Fruit fly (Drosophila melanogaster) S2 (cell line): Measurements from ENCODE around the gene CG4896.

Experiments
- CG8478 ChIP-seq: fragments of >200 bp; optimal IDR thresholded peaks from 2 replicates; lab custom pipeline; 2018
- CTCF ChIP-seq, 2 experiments: fragments of >200 bp; optimal IDR thresholded peaks; 2 replicates each; lab custom pipeline; 2018

DNA sequence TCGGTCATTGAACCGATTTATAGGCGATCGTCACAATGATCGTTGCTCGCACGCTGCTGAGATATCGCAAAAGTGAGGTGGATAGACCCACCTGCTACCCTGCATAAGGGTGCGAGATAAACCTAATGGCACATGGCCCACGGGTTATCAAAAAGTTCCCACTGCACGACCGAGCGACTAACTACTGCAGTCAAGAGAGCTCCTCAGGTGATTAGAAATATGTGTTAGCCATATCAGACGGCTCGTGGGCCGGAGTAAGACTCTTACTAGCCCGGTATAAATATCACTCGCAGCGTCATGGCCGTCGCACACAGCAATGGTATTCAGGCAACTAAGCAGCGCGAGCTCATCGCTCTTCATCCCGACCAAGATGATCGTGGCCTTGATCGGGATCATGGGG is 41.5 kb downstream of the CG4896 start, which contains the start of gene CG42329:
- no peak for TF ChIP-seq CTCF (optimal IDR thresholded peaks at IDR 0.05; lab: Kevin White, UChicago)
- no peak for TF ChIP-seq CG8478 (lab: Kevin White, UChicago)
